Fruit fly (Drosophila melanogaster): ENCODE results near the gene CG45064.

DNA sequence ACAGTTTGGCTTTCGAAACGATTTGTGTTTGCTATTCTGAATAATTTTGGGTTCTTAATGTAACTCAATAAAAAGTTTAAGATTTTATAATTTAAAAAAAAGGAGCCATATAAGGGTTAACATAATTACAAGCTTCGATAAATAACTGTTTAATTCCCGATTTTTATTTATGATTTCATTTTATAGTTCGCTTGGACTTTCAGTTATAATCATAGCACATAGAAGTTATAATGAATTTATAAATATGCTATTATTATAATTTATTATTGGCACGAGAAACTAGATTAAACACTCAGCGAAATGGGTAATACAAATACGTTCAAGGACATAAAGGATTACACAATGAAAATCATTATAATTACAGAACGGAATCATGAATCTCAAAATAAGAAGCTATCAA, 46.0 kb downstream of the CG45064 start, which contains the start of gene CG14410:
- no peak for TF ChIP-seq CG8478 (optimal IDR thresholded peaks at IDR 0.05)
- no peak for TF ChIP-seq CTCF (optimal IDR thresholded peaks at IDR 0.05)

Data from S2 (cell line).